Fruit fly (Drosophila melanogaster) whole organism, embryonic: ENCODE measurements around the gene siz.

Experiments
- CG10147 ChIP-seq: fragments of 200-800 bp; sonication (Bioruptor generic); optimal IDR thresholded peaks from 2 replicates; lab custom pipeline; 2019; ENCODE audit warnings: missing biosample characterization, mild to moderate bottlenecking, missing genetic modification characterization, moderate library complexity
- CG10209 ChIP-seq: fragments of 200-800 bp; sonication (Bioruptor generic); optimal IDR thresholded peaks from 3 replicates; lab custom pipeline; 2017; ENCODE audit warnings: missing biosample characterization, mild to moderate bottlenecking, missing genetic modification characterization, missing genetic modification reagents
- CG10979 ChIP-seq: fragments of 200-800 bp; sonication (Bioruptor generic); optimal IDR thresholded peaks from 2 replicates; lab custom pipeline; 2018; ENCODE audit warnings: missing biosample characterization, mild to moderate bottlenecking, missing genetic modification characterization, moderate library complexity
- CG11456 ChIP-seq: fragments of 200-800 bp; sonication (Bioruptor generic); IDR thresholded peaks from 3 replicates; pipeline ENCODE4 v1.3.6; 2022; ENCODE audit warnings: missing biosample characterization, missing genetic modification characterization
- CG12155 ChIP-seq: fragments of 200-800 bp; sonication (Bioruptor generic); optimal IDR thresholded peaks from 3 replicates; lab custom pipeline; 2016; ENCODE audit warnings: missing biosample characterization, missing genetic modification characterization
- CG12236 ChIP-seq: fragments of 200-800 bp; sonication (Bioruptor generic); optimal IDR thresholded peaks from 2 replicates; lab custom pipeline; 2016; ENCODE audit warnings: missing biosample characterization, missing genetic modification characterization
- CG13123 ChIP-seq: fragments of 200-800 bp; sonication (Bioruptor generic); optimal IDR thresholded peaks from 2 replicates; lab custom pipeline; 2016; ENCODE audit warnings: missing biosample characterization, missing genetic modification characterization
- CG13894 ChIP-seq: fragments of 200-800 bp; sonication (Bioruptor generic); optimal IDR thresholded peaks from 3 replicates; lab custom pipeline; 2018; ENCODE audit warnings: missing biosample characterization, mild to moderate bottlenecking, missing genetic modification characterization, moderate library complexity
- CG14860 ChIP-seq: fragments of 200-800 bp; sonication (Bioruptor generic); IDR thresholded peaks from 3 replicates; pipeline ENCODE4 v1.3.6; 2022; ENCODE audit warnings: missing biosample characterization, missing genetic modification characterization; ENCODE audit not compliant: partially characterized antibody
- CG15696 ChIP-seq: fragments of 200-800 bp; sonication (Bioruptor generic); optimal IDR thresholded peaks from 2 replicates; lab custom pipeline; 2019; ENCODE audit warnings: missing biosample characterization, mild to moderate bottlenecking, missing genetic modification characterization, moderate library complexity
- CG2875 ChIP-seq: fragments of 200-800 bp; sonication (Bioruptor generic); optimal IDR thresholded peaks from 2 replicates; lab custom pipeline; 2017; ENCODE audit warnings: missing biosample characterization, mild to moderate bottlenecking, missing genetic modification characterization, missing genetic modification reagents
- CG3838 ChIP-seq: fragments of 200-800 bp; sonication (Bioruptor generic); optimal IDR thresholded peaks from 3 replicates; lab custom pipeline; 2016; ENCODE audit warnings: missing biosample characterization, missing genetic modification characterization
- CG4282 ChIP-seq: fragments of 200-800 bp; sonication (Bioruptor generic); optimal IDR thresholded peaks from 2 replicates; lab custom pipeline; 2016; ENCODE audit warnings: missing biosample characterization, missing genetic modification characterization
- CG6272 ChIP-seq: fragments of 200-800 bp; sonication (Bioruptor generic); IDR thresholded peaks from 2 replicates; pipeline ENCODE4 v1.3.6; 2022; ENCODE audit warnings: missing biosample characterization, missing genetic modification characterization
- CG6654 ChIP-seq: fragments of 200-800 bp; sonication (Bioruptor generic); optimal IDR thresholded peaks from 2 replicates; lab custom pipeline; 2017; ENCODE audit warnings: missing biosample characterization, mild to moderate bottlenecking, missing genetic modification characterization
- CG6791 ChIP-seq: fragments of 200-800 bp; sonication (Bioruptor generic); IDR thresholded peaks from 3 replicates; pipeline ENCODE4 v1.3.6; 2022; ENCODE audit warnings: missing biosample characterization, missing genetic modification characterization; ENCODE audit not compliant: partially characterized antibody
- CG7271 ChIP-seq: fragments of 200-800 bp; sonication (Bioruptor generic); optimal IDR thresholded peaks from 2 replicates; lab custom pipeline; 2018; ENCODE audit warnings: missing biosample characterization, mild to moderate bottlenecking, missing genetic modification characterization, moderate library complexity
- CG7745 ChIP-seq: fragments of 200-800 bp; sonication (Bioruptor generic); optimal IDR thresholded peaks from 2 replicates; lab custom pipeline; 2018; ENCODE audit warnings: missing biosample characterization, mild to moderate bottlenecking, missing genetic modification characterization, moderate library complexity
- CG9727 ChIP-seq: fragments of 200-800 bp; sonication (Bioruptor generic); optimal IDR thresholded peaks from 3 replicates; lab custom pipeline; 2017; ENCODE audit warnings: missing biosample characterization, mild to moderate bottlenecking, missing genetic modification characterization
- CG9797 ChIP-seq: fragments of 200-800 bp; sonication (Bioruptor generic); optimal IDR thresholded peaks from 3 replicates; lab custom pipeline; 2018; ENCODE audit warnings: missing biosample characterization, mild to moderate bottlenecking, missing genetic modification characterization
- CTCF ChIP-seq: fragments of 200-800 bp; sonication (Bioruptor generic); optimal IDR thresholded peaks from 2 replicates; lab custom pipeline; 2017; ENCODE audit warnings: missing biosample characterization, mild to moderate bottlenecking, missing genetic modification characterization, moderate library complexity
- D ChIP-seq, 2 experiments: fragments of 200-800 bp in 1 of 2; fragments of >200 bp in 1 of 2; sonication (Bioruptor generic) in 1 of 2; optimal IDR thresholded peaks; 2 replicates in 1 of 2; 3 replicates in 1 of 2; lab custom pipeline; 2017; ENCODE audit warnings: mild to moderate bottlenecking in 1 of 2, missing biosample characterization in 1 of 2, missing genetic modification characterization in 1 of 2, missing genetic modification reagents in 1 of 2
- Dbx ChIP-seq: fragments of 200-800 bp; sonication (Bioruptor generic); IDR thresholded peaks from 3 replicates; pipeline ENCODE4 v1.3.6; 2022; ENCODE audit warnings: missing biosample characterization, missing genetic modification characterization
- ERR ChIP-seq: fragments of 200-800 bp; sonication (Bioruptor generic); optimal IDR thresholded peaks from 2 replicates; lab custom pipeline; 2016; ENCODE audit warnings: missing biosample characterization, missing genetic modification characterization
- Eip74EF ChIP-seq, 2 experiments: fragments of 200-800 bp in 1 of 2; fragments of >200 bp in 1 of 2; sonication (Bioruptor generic) in 1 of 2; optimal IDR thresholded peaks; 2 replicates each; lab custom pipeline; 2017 to 2019; ENCODE audit warnings: missing biosample characterization in 2 of 2, missing genetic modification characterization in 2 of 2, mild to moderate bottlenecking in 1 of 2, moderate library complexity in 1 of 2
- Ets65A ChIP-seq: fragments of 200-800 bp; sonication (Bioruptor generic); peaks from one replicate; lab custom pipeline; 2016; ENCODE audit warnings: missing biosample characterization, missing genetic modification characterization
- Hsf ChIP-seq: fragments of 200-800 bp; sonication (Bioruptor generic); optimal IDR thresholded peaks from 3 replicates; lab custom pipeline; 2016; ENCODE audit warnings: missing biosample characterization, missing genetic modification characterization
- Max ChIP-seq: fragments of 200-800 bp; sonication (Bioruptor generic); optimal IDR thresholded peaks from 2 replicates; lab custom pipeline; 2016; ENCODE audit warnings: missing biosample characterization, mild to moderate bottlenecking, missing genetic modification characterization
- Spps ChIP-seq: fragments of 200-800 bp; sonication (Bioruptor generic); optimal IDR thresholded peaks from 2 replicates; lab custom pipeline; 2018; ENCODE audit warnings: missing biosample characterization, mild to moderate bottlenecking, missing genetic modification characterization
- Stat92E ChIP-seq, 3 experiments: fragments of >200 bp in 2 of 3; fragments of 200-800 bp in 1 of 3; sonication (Bioruptor generic) in 1 of 3; optimal IDR thresholded peaks; 2 replicates each; lab custom pipeline; 2017 to 2019; ENCODE audit warnings: missing biosample characterization in 3 of 3, missing genetic modification characterization in 3 of 3, mild to moderate bottlenecking in 1 of 3, moderate library complexity in 1 of 3
- ac ChIP-seq: fragments of 200-800 bp; sonication (Bioruptor generic); optimal IDR thresholded peaks from 3 replicates; lab custom pipeline; 2017; ENCODE audit warnings: missing biosample characterization, mild to moderate bottlenecking, missing genetic modification characterization
- chinmo ChIP-seq: fragments of 200-800 bp; sonication (Bioruptor generic); IDR thresholded peaks from 4 replicates; pipeline ENCODE4 v1.3.6; 2022; ENCODE audit warnings: missing biosample characterization, missing genetic modification characterization; ENCODE audit not compliant: partially characterized antibody
- chm ChIP-seq: fragments of 200-800 bp; sonication (Bioruptor generic); IDR thresholded peaks from 2 replicates; pipeline ENCODE4 v1.3.6; 2022; ENCODE audit warnings: missing biosample characterization, missing genetic modification characterization
- ci ChIP-seq: fragments of 200-800 bp; sonication (Bioruptor generic); IDR thresholded peaks from 3 replicates; pipeline ENCODE4 v1.3.6; 2022; ENCODE audit warnings: missing biosample characterization, missing genetic modification characterization
- crc ChIP-seq: fragments of 200-800 bp; sonication (Bioruptor generic); optimal IDR thresholded peaks from 2 replicates; lab custom pipeline; 2016; ENCODE audit warnings: missing biosample characterization, missing genetic modification characterization
- crol ChIP-seq: fragments of 200-800 bp; sonication (Bioruptor generic); IDR thresholded peaks from 2 replicates; pipeline ENCODE4 v1.3.6; 2022; ENCODE audit warnings: missing biosample characterization, missing genetic modification characterization
- ems ChIP-seq: fragments of 200-800 bp; sonication (Bioruptor generic); optimal IDR thresholded peaks from 3 replicates; lab custom pipeline; 2016; ENCODE audit warnings: missing biosample characterization, missing genetic modification characterization
- fd96Cb ChIP-seq: fragments of 200-800 bp; sonication (Bioruptor generic); optimal IDR thresholded peaks from 2 replicates; lab custom pipeline; 2018; ENCODE audit warnings: missing biosample characterization, mild to moderate bottlenecking, missing genetic modification characterization, moderate library complexity
- gce ChIP-seq: fragments of 200-800 bp; sonication (Bioruptor generic); IDR thresholded peaks from 3 replicates; pipeline ENCODE4 v1.3.6; 2022; ENCODE audit warnings: missing biosample characterization, missing genetic modification characterization
- grau ChIP-seq: fragments of 200-800 bp; optimal IDR thresholded peaks from 3 replicates; lab custom pipeline; 2019; ENCODE audit warnings: missing biosample characterization, mild to moderate bottlenecking, missing genetic modification characterization, moderate library complexity
- grn ChIP-seq: fragments of 200-800 bp; sonication (Bioruptor generic); optimal IDR thresholded peaks from 3 replicates; lab custom pipeline; 2017; ENCODE audit warnings: missing biosample characterization, missing genetic modification characterization
- pnt ChIP-seq: fragments of 200-800 bp; sonication (Bioruptor generic); optimal IDR thresholded peaks from 3 replicates; lab custom pipeline; 2016; ENCODE audit warnings: missing biosample characterization, missing genetic modification characterization
- slp2 ChIP-seq: fragments of 200-800 bp; sonication (Bioruptor generic); optimal IDR thresholded peaks from 2 replicates; lab custom pipeline; 2016; ENCODE audit warnings: missing biosample characterization, missing genetic modification characterization
- unc-4 ChIP-seq: fragments of 200-800 bp; sonication (Bioruptor generic); IDR thresholded peaks from 2 replicates; pipeline ENCODE4 v1.3.6; 2022; ENCODE audit warnings: missing biosample characterization, missing genetic modification characterization; ENCODE audit not compliant: partially characterized antibody
- z ChIP-seq: fragments of 200-800 bp; sonication (Bioruptor generic); IDR thresholded peaks from 3 replicates; pipeline ENCODE4 v1.3.6; 2022; ENCODE audit warnings: missing biosample characterization, missing genetic modification characterization
- zen2 ChIP-seq: fragments of 200-800 bp; sonication (Bioruptor generic); IDR thresholded peaks from 3 replicates; pipeline ENCODE4 v1.3.6; 2022; ENCODE audit warnings: missing biosample characterization, missing genetic modification characterization; ENCODE audit not compliant: partially characterized antibody

siz gene

DNA sequence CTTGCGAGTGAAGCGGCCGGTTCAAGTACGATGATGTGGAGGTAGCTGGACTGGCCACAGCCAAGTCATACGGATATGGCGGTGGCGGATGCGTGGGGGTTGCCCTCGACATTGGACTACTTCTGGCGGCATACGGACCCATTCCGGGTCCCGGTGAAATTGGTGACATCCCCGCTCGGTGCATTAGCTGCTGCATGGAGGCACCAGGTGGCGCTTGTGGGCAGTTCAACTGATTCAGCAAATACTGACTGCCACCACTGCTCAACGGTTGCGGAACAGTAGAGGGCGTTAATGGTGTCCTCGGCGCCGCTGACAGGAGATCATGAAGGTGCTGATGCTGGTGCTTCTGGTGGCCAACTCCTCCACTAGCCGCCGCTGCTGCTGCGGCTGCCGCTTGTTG is 34.7 kb upstream of the siz start:
- TF ChIP-seq Dbx (0 out of 3 replicates have a peak, but pooled peaks have one; percentile 15), CTCF (peak; percentile 61), zen2 (GFP tag; lab: Robert Waterston, UW) (no peak), crc (no peak)

DNA sequence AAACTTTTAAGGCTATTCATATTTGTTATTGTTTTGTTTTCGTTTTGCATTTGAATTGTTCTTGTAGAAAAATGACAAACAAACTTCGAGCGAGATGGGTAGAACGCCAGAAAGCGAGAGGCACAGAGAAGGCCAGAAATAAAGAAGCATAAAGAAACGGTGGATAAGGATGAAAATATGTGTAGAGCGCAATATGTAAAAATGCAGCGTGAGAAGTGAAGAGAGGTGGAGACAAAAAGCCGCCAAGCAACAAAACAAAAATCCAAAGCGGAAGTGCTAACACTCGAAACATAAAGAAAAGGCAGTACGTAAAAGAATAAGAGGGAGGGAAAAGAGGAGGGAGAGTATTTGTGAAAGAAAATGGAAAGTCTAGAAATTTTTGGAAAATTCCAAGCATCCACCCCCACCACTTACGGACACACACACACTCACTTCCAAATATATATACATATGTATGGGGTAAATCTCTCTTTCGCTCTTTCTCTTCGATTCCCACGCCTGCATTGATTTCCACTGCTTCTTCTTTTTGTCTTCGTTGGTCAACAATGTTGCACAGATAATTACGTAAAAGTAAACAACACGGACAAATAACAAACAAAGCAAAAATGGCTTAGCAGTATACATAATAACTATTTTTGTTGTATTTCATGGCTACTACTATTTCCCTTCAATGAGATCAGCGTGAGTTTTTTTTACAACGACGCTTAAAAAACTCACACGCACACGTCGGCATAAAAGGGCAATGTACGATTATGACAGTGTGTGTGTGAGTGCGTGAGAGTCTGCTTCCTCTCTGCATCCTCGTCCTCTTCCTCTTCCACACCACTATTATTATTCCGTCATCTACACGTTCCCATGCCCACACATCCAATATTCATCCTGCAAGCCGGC is 26.7 kb upstream of the siz start:
- TF ChIP-seq CG10209 (GFP tag; lab: Kevin White, UChicago) (peak; percentile 61), Stat92E (GFP tag; optimal IDR thresholded peaks at IDR 0.05; lab: Kevin White, UChicago) (peak in 1 of 3 experiments; percentile 25), gce (GFP tag; lab: Robert Waterston, UW) (0 out of 3 replicates have a peak, but pooled peaks have one; percentile 9), Spps (tag; lab: Kevin White, UChicago) (peak; percentile 24), CG10979 (tag; lab: Kevin White, UChicago) (peak; percentile 30), CG7271 (tag; lab: Kevin White, UChicago) (no peak), CG11456 (GFP tag; lab: Robert Waterston, UW) (no peak), fd96Cb (tag; lab: Kevin White, UChicago) (no peak), grn (GFP tag; lab: Kevin White, UChicago) (peak; percentile 44), CG9727 (GFP tag; lab: Kevin White, UChicago) (peak; percentile 77), CG12236 (GFP tag; lab: Kevin White, UChicago) (peak; percentile 20), Hsf (GFP tag; lab: Kevin White, UChicago) (no peak), CG12155 (GFP tag; lab: Kevin White, UChicago) (no peak), ERR (GFP tag; lab: Kevin White, UChicago) (peak; percentile 38), CG13894 (tag; lab: Kevin White, UChicago) (no peak), z (GFP tag; lab: Robert Waterston, UW) (peak; percentile 79), CG10147 (GFP tag; lab: Kevin White, UChicago) (no peak), CG4282 (GFP tag; lab: Kevin White, UChicago) (no peak), CG15696 (peak; percentile 81), slp2 (GFP tag; lab: Kevin White, UChicago) (no peak), CG13123 (GFP tag; lab: Kevin White, UChicago) (peak; percentile 34), unc-4 (GFP tag; lab: Robert Waterston, UW) (no peak), chinmo (GFP tag; lab: Robert Waterston, UW) (0 out of 4 replicates have a peak, but pooled peaks have one; percentile 34), CG6654 (GFP tag; lab: Kevin White, UChicago) (no peak), Ets65A (GFP tag; lab: Kevin White, UChicago) (peak; percentile 26), Eip74EF (GFP tag; optimal IDR thresholded peaks at IDR 0.05; lab: Kevin White, UChicago) (no peak), CG2875 (GFP tag; lab: Kevin White, UChicago) (peak; percentile 78), ac (GFP tag; lab: Kevin White, UChicago) (peak; percentile 79), ems (peak; percentile 14), pnt (GFP tag; lab: Kevin White, UChicago) (peak; percentile 32), CG7745 (tag; lab: Kevin White, UChicago) (peak; percentile 71), crol (GFP tag; lab: Robert Waterston, UW) (peak; percentile 27; the same call in 1 of the 2 replicates), chm (GFP tag; lab: Robert Waterston, UW) (peak; percentile 44; the same call in 1 of the 2 replicates), ci (GFP tag; lab: Robert Waterston, UW) (peak; percentile 57; the same call in 1 of the 3 replicates), CG9797 (GFP tag; lab: Kevin White, UChicago) (no peak), grau (tag; lab: Kevin White, UChicago) (no peak), CG6272 (GFP tag; lab: Robert Waterston, UW) (no peak), CG14860 (GFP tag; lab: Robert Waterston, UW) (no peak), CG6791 (GFP tag; lab: Robert Waterston, UW) (no peak), CG3838 (GFP tag; lab: Kevin White, UChicago) (no peak), D (optimal IDR thresholded peaks at IDR 0.05; lab: Kevin White, UChicago) (no peak), D (GFP tag; optimal IDR thresholded peaks at IDR 0.05; lab: Kevin White, UChicago) (peak; percentile 27), Max (GFP tag; lab: Kevin White, UChicago) (peak; percentile 22)
